Worm (Caenorhabditis elegans) whole organism, young adult: Measurements from ENCODE around the gene strm-1.

ENCODE experiments used
- B0261.1 ChIP-seq: sonication (generic microtip); optimal IDR thresholded peaks from 2 replicates; lab custom pipeline; 2016; ENCODE audit warnings: mild to moderate bottlenecking, missing genetic modification characterization, moderate library complexity, missing compliant biosample characterization
- C06A6.2 ChIP-seq: fragments of 200-800 bp; sonication (Bioruptor generic); conservative IDR thresholded peaks from 2 replicates; pipeline ENCODE4 v1.3.6; 2022; ENCODE audit warnings: missing genetic modification characterization, missing compliant biosample characterization
- F10E7.11 ChIP-seq: sonication (generic microtip); optimal IDR thresholded peaks from 2 replicates; lab custom pipeline; 2017; ENCODE audit warnings: mild to moderate bottlenecking, missing genetic modification characterization, moderate library complexity, missing compliant biosample characterization
- F22D6.2 ChIP-seq: sonication (generic microtip); optimal IDR thresholded peaks from 2 replicates; lab custom pipeline; 2016; ENCODE audit warnings: mild to moderate bottlenecking, missing genetic modification characterization, missing compliant biosample characterization
- F23B12.7 ChIP-seq: sonication (generic microtip); optimal IDR thresholded peaks from 2 replicates; lab custom pipeline; 2017; ENCODE audit warnings: missing genetic modification characterization, mild to moderate bottlenecking, missing compliant biosample characterization, antibody characterized with exemption, moderate library complexity; ENCODE audit not compliant: insufficient read depth
- F33H1.4 ChIP-seq: fragments of 200-800 bp; sonication (Bioruptor generic); IDR thresholded peaks from 2 replicates; pipeline ENCODE4 v1.3.6; 2022; ENCODE audit warnings: missing genetic modification reagents, missing genetic modification characterization, missing compliant biosample characterization
- Y53F4B.3 ChIP-seq: fragments of 200-800 bp; sonication (Bioruptor generic); IDR thresholded peaks from 2 replicates; pipeline ENCODE4 v1.3.6; 2022; ENCODE audit warnings: missing genetic modification reagents, missing genetic modification characterization, missing compliant biosample characterization
- Y95B8A.8 ChIP-seq: fragments of 200-800 bp; sonication (Bioruptor generic); IDR thresholded peaks from 2 replicates; pipeline ENCODE4 v1.3.6; 2022; ENCODE audit warnings: missing genetic modification reagents, missing genetic modification characterization, missing compliant biosample characterization
- athp-1 ChIP-seq: sonication (generic microtip); optimal IDR thresholded peaks from 2 replicates; lab custom pipeline; 2017; ENCODE audit warnings: mild to moderate bottlenecking, missing genetic modification characterization, missing compliant biosample characterization
- attf-3 ChIP-seq: fragments of 200-800 bp; sonication (Bioruptor generic); conservative IDR thresholded peaks from 2 replicates; pipeline ENCODE4 v1.3.6; 2022; ENCODE audit warnings: missing genetic modification reagents, missing genetic modification characterization, missing compliant biosample characterization
- cebp-2 ChIP-seq: fragments of 200-800 bp; sonication (Bioruptor generic); IDR thresholded peaks from 2 replicates; pipeline ENCODE4 v1.3.6; 2022; ENCODE audit warnings: missing genetic modification characterization, missing compliant biosample characterization
- ceh-27 ChIP-seq: fragments of 200-800 bp; sonication (Bioruptor generic); optimal IDR thresholded peaks from 2 replicates; lab custom pipeline; 2018; ENCODE audit warnings: mild to moderate bottlenecking, missing genetic modification characterization, moderate library complexity, missing compliant biosample characterization
- chd-7 ChIP-seq: sonication (generic microtip); optimal IDR thresholded peaks from 2 replicates; lab custom pipeline; 2016; ENCODE audit warnings: mild to moderate bottlenecking, missing genetic modification characterization, moderate library complexity, missing compliant biosample characterization
- dox-1 ChIP-seq: fragments of 200-800 bp; sonication (Bioruptor generic); IDR thresholded peaks from 2 replicates; pipeline ENCODE4 v1.3.6; 2022; ENCODE audit warnings: missing genetic modification reagents, missing genetic modification characterization, missing compliant biosample characterization
- dpl-1 ChIP-seq: fragments of 150-350 bp; optimal IDR thresholded peaks from 2 replicates; lab custom pipeline; 2014; ENCODE audit warnings: missing biosample characterization, missing genetic modification reagents, missing genetic modification characterization
- efl-1 ChIP-seq: fragments of 150-350 bp; optimal IDR thresholded peaks from 2 replicates; lab custom pipeline; 2014; ENCODE audit warnings: missing biosample characterization, missing genetic modification reagents, missing genetic modification characterization
- fkh-3 ChIP-seq: sonication (generic microtip); optimal IDR thresholded peaks from 2 replicates; lab custom pipeline; 2016; ENCODE audit warnings: mild to moderate bottlenecking, missing genetic modification characterization, missing compliant biosample characterization
- hlh-26 ChIP-seq: fragments of 200-800 bp; sonication (Bioruptor generic); conservative IDR thresholded peaks from 2 replicates; pipeline ENCODE4 v1.3.6; 2022; ENCODE audit warnings: missing genetic modification reagents, missing genetic modification characterization, missing compliant biosample characterization
- hmg-1.2 ChIP-seq: fragments of 200-800 bp; sonication (Bioruptor generic); IDR thresholded peaks from 2 replicates; pipeline ENCODE4 v1.3.6; 2022; ENCODE audit warnings: missing genetic modification reagents, missing genetic modification characterization, missing compliant biosample characterization
- lin-26 ChIP-seq: fragments of 200-800 bp; sonication (Bioruptor generic); IDR thresholded peaks from 2 replicates; pipeline ENCODE4 v1.3.6; 2022; ENCODE audit warnings: missing genetic modification reagents, missing genetic modification characterization, missing compliant biosample characterization
- lin-35 ChIP-seq, 3 experiments: fragments of 150-350 bp in 2 of 3; sonication (generic microtip) in 1 of 3; optimal IDR thresholded peaks; 2 replicates each; lab custom pipeline; 2014 to 2018; ENCODE audit warnings: missing biosample characterization in 3 of 3, missing genetic modification characterization in 3 of 3, missing genetic modification reagents in 3 of 3
- lin-54 ChIP-seq: fragments of 200-800 bp; sonication (Bioruptor generic); optimal IDR thresholded peaks from 2 replicates; lab custom pipeline; 2018; ENCODE audit warnings: mild to moderate bottlenecking, missing genetic modification characterization, missing compliant biosample characterization
- lsl-1 ChIP-seq: fragments of 200-800 bp; sonication (Bioruptor generic); optimal IDR thresholded peaks from 2 replicates; lab custom pipeline; 2018; ENCODE audit warnings: mild to moderate bottlenecking, missing genetic modification characterization, moderate library complexity, missing compliant biosample characterization
- madf-6 ChIP-seq: fragments of 200-800 bp; sonication (Bioruptor generic); IDR thresholded peaks from 2 replicates; pipeline ENCODE4 v1.3.6; 2022; ENCODE audit warnings: missing genetic modification reagents, missing genetic modification characterization, missing compliant biosample characterization
- mcd-1 ChIP-seq: fragments of 200-800 bp; sonication (Bioruptor generic); IDR thresholded peaks from 2 replicates; pipeline ENCODE4 v1.3.6; 2022; ENCODE audit warnings: missing genetic modification reagents, missing genetic modification characterization, missing compliant biosample characterization
- nfyb-1 ChIP-seq: fragments of 200-800 bp; sonication (Bioruptor generic); IDR thresholded peaks from 2 replicates; pipeline ENCODE4 v1.3.6; 2022; ENCODE audit warnings: missing genetic modification reagents, missing genetic modification characterization, missing compliant biosample characterization
- nhr-27 ChIP-seq: fragments of 200-800 bp; sonication (Bioruptor generic); optimal IDR thresholded peaks from 2 replicates; lab custom pipeline; 2018; ENCODE audit warnings: mild to moderate bottlenecking, missing genetic modification characterization, moderate library complexity, missing compliant biosample characterization
- pbrm-1 ChIP-seq: fragments of 200-800 bp; sonication (Bioruptor generic); IDR thresholded peaks from 2 replicates; pipeline ENCODE4 v1.3.6; 2022; ENCODE audit warnings: missing genetic modification reagents, missing genetic modification characterization, missing compliant biosample characterization
- pha-4 ChIP-seq: fragments of 150-350 bp; sonication (generic microtip); optimal IDR thresholded peaks from 2 replicates; lab custom pipeline; 2014; ENCODE audit warnings: missing biosample characterization, missing genetic modification reagents, missing genetic modification characterization
- sdz-38 ChIP-seq: sonication (generic microtip); optimal IDR thresholded peaks from 2 replicates; lab custom pipeline; 2016; ENCODE audit warnings: missing genotype, missing genetic modification characterization, missing compliant biosample characterization
- snpc-1.1 ChIP-seq: sonication (generic microtip); optimal IDR thresholded peaks from 2 replicates; lab custom pipeline; 2017; ENCODE audit warnings: missing genetic modification characterization, mild to moderate bottlenecking, missing compliant biosample characterization, antibody characterized with exemption, moderate library complexity, missing genotype, missing genetic modification reagents; ENCODE audit not compliant: insufficient read depth
- snpc-3.4 ChIP-seq: sonication (generic microtip); optimal IDR thresholded peaks from 2 replicates; lab custom pipeline; 2017; ENCODE audit warnings: missing genetic modification characterization, mild to moderate bottlenecking, missing compliant biosample characterization, antibody characterized with exemption, moderate library complexity, missing genotype, missing genetic modification reagents
- snpc-4 ChIP-seq, 5 experiments: fragments of 150-350 bp in 1 of 5; sonication (generic microtip) in 4 of 5; optimal IDR thresholded peaks; 2 replicates each; lab custom pipeline; 2014 to 2018; ENCODE audit warnings: missing genetic modification characterization in 5 of 5, missing biosample characterization in 3 of 5, antibody characterized with exemption in 2 of 5, mild to moderate bottlenecking in 2 of 5, missing compliant biosample characterization in 2 of 5, missing genotype in 2 of 5, moderate library complexity in 2 of 5, missing genetic modification reagents in 1 of 5
- tlf-1 ChIP-seq: fragments of 200-800 bp; sonication (Bioruptor generic); optimal IDR thresholded peaks from 2 replicates; lab custom pipeline; 2018; ENCODE audit warnings: mild to moderate bottlenecking, missing genetic modification characterization, missing compliant biosample characterization
- unc-130 ChIP-seq: sonication (generic microtip); optimal IDR thresholded peaks from 2 replicates; lab custom pipeline; 2016; ENCODE audit warnings: missing genetic modification reagents, missing genetic modification characterization, missing compliant biosample characterization
- ztf-22 ChIP-seq: fragments of 200-800 bp; sonication (Bioruptor generic); optimal IDR thresholded peaks from 2 replicates; lab custom pipeline; 2018; ENCODE audit warnings: mild to moderate bottlenecking, missing genetic modification characterization, moderate library complexity, missing compliant biosample characterization

strm-1 gene

ce11 chrIII:2362648-2363047 is 39.2 kb upstream of the strm-1 start, which contains the start of gene srd-69:
Gene srd-69, plus strand, starts transcription at chrIII:2362948.
- TF ChIP-seq unc-130 (no peak), F23B12.7 (tag; lab: Kevin White, UChicago) (no peak), cebp-2 (GFP tag; lab: Robert Waterston, UW) (no peak), B0261.1 (no peak), lin-26 (no peak), fkh-3 (tag; lab: Kevin White, UChicago) (no peak), chd-7 (tag; lab: Kevin White, UChicago) (no peak), snpc-3.4 (tag; lab: Kevin White, UChicago) (no peak), ztf-22 (no peak)

- TF ChIP-seq snpc-1.1 (tag; lab: Kevin White, UChicago) = no peak
- no peak for TF ChIP-seq Y53F4B.3 (GFP tag; lab: Robert Waterston, UW)
- TF ChIP-seq Y95B8A.8 (GFP tag; lab: Robert Waterston, UW) = no peak
- TF ChIP-seq lsl-1 (GFP tag; lab: Kevin White, UChicago) = no peak
- TF ChIP-seq athp-1 (tag; lab: Kevin White, UChicago) = no peak
- no peak for TF ChIP-seq dox-1
- TF ChIP-seq pbrm-1 (GFP tag; lab: Robert Waterston, UW) = no peak
- TF ChIP-seq F22D6.2 (tag; lab: Kevin White, UChicago) = no peak
- no peak for TF ChIP-seq hlh-26 (GFP tag; lab: Robert Waterston, UW)
- TF ChIP-seq unc-130 = no peak
Observed at ce11 chrIII:2368424-2368823, 33.4 kb upstream of the strm-1 start, which contains the start of gene H04J21.4. Gene H04J21.4, minus strand, starts transcription at chrIII:2368524.

- TF ChIP-seq athp-1 (tag; lab: Kevin White, UChicago) (no peak), dpl-1 (GFP tag; lab: Kevin White, UChicago) (no peak), dox-1 (no peak), F33H1.4 (no peak)
- TF ChIP-seq, all 124 proteins: peak for 0
Observed at ce11 chrIII:2371864-2372263, 30.0 kb upstream of the strm-1 start, which contains the start of gene H04J21.1. Gene H04J21.1, minus strand, starts transcription at chrIII:2371964.

ce11 chrIII:2375918-2376317 is 26.0 kb upstream of the strm-1 start, which contains the start of gene H14E04.2:
Gene H14E04.2, plus strand, starts transcription at chrIII:2376193.
- TF ChIP-seq C06A6.2 (GFP tag; lab: Robert Waterston, UW) (0 out of 2 replicates have a peak, but pooled peaks have one; percentile 14), pbrm-1 (GFP tag; lab: Robert Waterston, UW) (0 out of 2 replicates have a peak, but pooled peaks have one; percentile 18), pha-4 (tag; lab: Kevin White, UChicago) (no peak), mcd-1 (GFP tag; lab: Robert Waterston, UW) (peak; percentile 76), F33H1.4 (peak; percentile 62), tlf-1 (GFP tag; lab: Kevin White, UChicago) (peak; percentile 3), lsl-1 (GFP tag; lab: Kevin White, UChicago) (peak; percentile 59), lin-35 (GFP tag; optimal IDR thresholded peaks at IDR 0.05; lab: Kevin White, UChicago) (peak in 2 of 3 experiments; percentile 49 to 92), ceh-27 (peak; percentile 10), snpc-4 (GFP tag; optimal IDR thresholded peaks at IDR 0.05; lab: Kevin White, UChicago) (no peak), snpc-4 (tag; optimal IDR thresholded peaks at IDR 0.05; lab: Kevin White, UChicago) (peak in 1 of 4 experiments; percentile 53), madf-6 (GFP tag; lab: Robert Waterston, UW) (peak; percentile 74; the same call in 1 of the 2 replicates), efl-1 (GFP tag; lab: Kevin White, UChicago) (peak; percentile 92), F22D6.2 (tag; lab: Kevin White, UChicago) (no peak), attf-3 (peak; percentile 97), hmg-1.2 (GFP tag; lab: Robert Waterston, UW) (peak; percentile 18; the same call in 1 of the 2 replicates), athp-1 (tag; lab: Kevin White, UChicago) (no peak), nfyb-1 (GFP tag; lab: Robert Waterston, UW) (peak; percentile 51; the same call in 1 of the 2 replicates), lin-54 (GFP tag; lab: Kevin White, UChicago) (peak; percentile 90), dpl-1 (GFP tag; lab: Kevin White, UChicago) (peak; percentile 78), nhr-27 (tag; lab: Kevin White, UChicago) (no peak), F10E7.11 (tag; lab: Kevin White, UChicago) (no peak), sdz-38 (tag; lab: Kevin White, UChicago) (no peak)
- TF ChIP-seq, all 124 proteins: peak for 16
